Fruit fly (Drosophila melanogaster) whole organism, embryonic: ENCODE results near the gene hob.

Experiments used
- Bgb ChIP-seq: fragments of 200-800 bp; sonication (Bioruptor generic); IDR thresholded peaks from 2 replicates; pipeline ENCODE4 v1.3.6; 2022; ENCODE audit warnings: missing biosample characterization, missing genetic modification characterization; ENCODE audit not compliant: partially characterized antibody
- Blimp-1 ChIP-seq: fragments of 200-800 bp; sonication (Bioruptor generic); optimal IDR thresholded peaks from 3 replicates; lab custom pipeline; 2018; ENCODE audit warnings: missing biosample characterization, missing genetic modification characterization, mild to moderate bottlenecking, moderate library complexity, missing genetic modification reagents
- CG11247 ChIP-seq: fragments of 200-800 bp; sonication (Bioruptor generic); IDR thresholded peaks from 2 replicates; pipeline ENCODE4 v1.3.6; 2022; ENCODE audit warnings: missing biosample characterization, missing genetic modification characterization
- CG11695 ChIP-seq: fragments of 200-800 bp; sonication (Bioruptor generic); IDR thresholded peaks from 3 replicates; pipeline ENCODE4 v1.3.6; 2022; ENCODE audit warnings: missing biosample characterization, missing genetic modification characterization
- CG12104 ChIP-seq: fragments of 200-800 bp; sonication (Bioruptor generic); optimal IDR thresholded peaks from 3 replicates; lab custom pipeline; 2016; ENCODE audit warnings: missing biosample characterization, missing genetic modification characterization
- CG12942 ChIP-seq: fragments of 200-800 bp; sonication (Bioruptor generic); optimal IDR thresholded peaks from 3 replicates; lab custom pipeline; 2016; ENCODE audit warnings: missing biosample characterization, missing genetic modification characterization
- CG15514 ChIP-seq: fragments of 200-800 bp; sonication (Bioruptor generic); optimal IDR thresholded peaks from 3 replicates; lab custom pipeline; 2017; ENCODE audit warnings: missing biosample characterization, missing genetic modification characterization, mild to moderate bottlenecking, moderate library complexity, missing genetic modification reagents
- CG18764 ChIP-seq: fragments of 200-800 bp; sonication (Bioruptor generic); optimal IDR thresholded peaks from 3 replicates; lab custom pipeline; 2016; ENCODE audit warnings: missing biosample characterization, missing genetic modification characterization
- CG2712 ChIP-seq: fragments of 200-800 bp; optimal IDR thresholded peaks from 3 replicates; lab custom pipeline; 2019; ENCODE audit warnings: missing biosample characterization, mild to moderate bottlenecking, missing genetic modification characterization, moderate library complexity
- CG3726 ChIP-seq: fragments of 200-800 bp; sonication (Bioruptor generic); IDR thresholded peaks from 3 replicates; pipeline ENCODE4, ENCODE4 v1.3.6; 2022; ENCODE audit warnings: missing biosample characterization, missing genetic modification characterization
- CG43689 ChIP-seq: fragments of 200-800 bp; sonication (Bioruptor generic); IDR thresholded peaks from 2 replicates; pipeline ENCODE4 v1.3.6; 2022; ENCODE audit warnings: missing biosample characterization, missing genetic modification characterization
- CG6813 ChIP-seq: fragments of 200-800 bp; sonication (Bioruptor generic); optimal IDR thresholded peaks from 2 replicates; lab custom pipeline; 2017; ENCODE audit warnings: missing biosample characterization, missing genetic modification characterization, mild to moderate bottlenecking, moderate library complexity, missing genetic modification reagents
- CG9437 ChIP-seq: fragments of 200-800 bp; sonication (Bioruptor generic); optimal IDR thresholded peaks from 2 replicates; lab custom pipeline; 2018; ENCODE audit warnings: missing biosample characterization, mild to moderate bottlenecking, missing genetic modification characterization
- CoRest ChIP-seq: fragments of 200-800 bp; sonication (Bioruptor generic); optimal IDR thresholded peaks from 3 replicates; lab custom pipeline; 2018; ENCODE audit warnings: missing biosample characterization, mild to moderate bottlenecking, missing genetic modification characterization, moderate library complexity
- Dek ChIP-seq: fragments of 200-800 bp; sonication (Bioruptor generic); optimal IDR thresholded peaks from 3 replicates; lab custom pipeline; 2019; ENCODE audit warnings: missing biosample characterization, mild to moderate bottlenecking, missing genetic modification characterization, moderate library complexity
- Dref ChIP-seq: fragments of 200-800 bp; sonication (Bioruptor generic); IDR thresholded peaks from 2 replicates; pipeline ENCODE4 v1.3.6; 2022; ENCODE audit warnings: missing biosample characterization, missing genetic modification characterization
- E2f2 ChIP-seq: fragments of 200-800 bp; sonication (Bioruptor generic); IDR thresholded peaks from 2 replicates; pipeline ENCODE4 v1.3.6; 2022; ENCODE audit warnings: missing biosample characterization, missing genetic modification characterization
- HmgZ ChIP-seq: fragments of 200-800 bp; sonication (Bioruptor generic); optimal IDR thresholded peaks from 2 replicates; lab custom pipeline; 2018; ENCODE audit warnings: missing biosample characterization, mild to moderate bottlenecking, missing genetic modification characterization
- Hmr ChIP-seq: fragments of 200-800 bp; sonication (Bioruptor generic); optimal IDR thresholded peaks from 3 replicates; lab custom pipeline; 2017; ENCODE audit warnings: mild to moderate bottlenecking, missing biosample characterization, missing genetic modification reagents, missing genetic modification characterization
- Hr51 ChIP-seq, 2 experiments: fragments of 200-800 bp; sonication (Bioruptor generic); optimal IDR thresholded peaks; 2 replicates in 1 of 2; 3 replicates in 1 of 2; lab custom pipeline; 2016 to 2018; ENCODE audit warnings: missing biosample characterization in 2 of 2, missing genetic modification characterization in 2 of 2, mild to moderate bottlenecking in 1 of 2, moderate library complexity in 1 of 2
- Rfx ChIP-seq: fragments of 200-800 bp; sonication (Bioruptor generic); IDR thresholded peaks from 2 replicates; pipeline ENCODE4 v1.3.6; 2022; ENCODE audit warnings: missing biosample characterization, missing genetic modification characterization
- Sox102F ChIP-seq: fragments of 200-800 bp; sonication (Bioruptor generic); optimal IDR thresholded peaks from 2 replicates; lab custom pipeline; 2018; ENCODE audit warnings: missing biosample characterization, mild to moderate bottlenecking, missing genetic modification characterization, moderate library complexity
- YL-1 ChIP-seq: fragments of 200-800 bp; sonication (Bioruptor generic); optimal IDR thresholded peaks from 3 replicates; lab custom pipeline; 2017; ENCODE audit warnings: missing biosample characterization, mild to moderate bottlenecking, missing genetic modification characterization
- aop ChIP-seq: fragments of 200-800 bp; sonication (Bioruptor generic); IDR thresholded peaks from 2 replicates; pipeline ENCODE4 v1.3.6; 2022; ENCODE audit warnings: missing biosample characterization, missing genetic modification characterization
- ash1 ChIP-seq: fragments of 200-800 bp; sonication (Bioruptor generic); optimal IDR thresholded peaks from 2 replicates; lab custom pipeline; 2018; ENCODE audit warnings: missing biosample characterization, mild to moderate bottlenecking, missing genetic modification characterization
- bsh ChIP-seq, 2 experiments: fragments of 200-800 bp; sonication (Bioruptor generic); optimal IDR thresholded peaks; 2 replicates each; lab custom pipeline; 2017 to 2018; ENCODE audit warnings: mild to moderate bottlenecking in 2 of 2, missing biosample characterization in 2 of 2, missing genetic modification characterization in 2 of 2, moderate library complexity in 1 of 2
- chn ChIP-seq: fragments of 200-800 bp; sonication (Bioruptor generic); optimal IDR thresholded peaks from 2 replicates; lab custom pipeline; 2016; ENCODE audit warnings: missing biosample characterization, missing genetic modification characterization
- dmrt99B ChIP-seq: fragments of 200-800 bp; sonication (Bioruptor generic); optimal IDR thresholded peaks from 2 replicates; lab custom pipeline; 2018; ENCODE audit warnings: missing biosample characterization, mild to moderate bottlenecking, missing genetic modification characterization, moderate library complexity
- dpn ChIP-seq, 2 experiments: fragments of 200-800 bp; sonication (Bioruptor generic); optimal IDR thresholded peaks; 3 replicates each; lab custom pipeline; 2016; ENCODE audit warnings: missing biosample characterization in 2 of 2, missing genetic modification characterization in 2 of 2
- fd3F ChIP-seq: fragments of 200-800 bp; sonication (Bioruptor generic); optimal IDR thresholded peaks from 2 replicates; lab custom pipeline; 2018; ENCODE audit warnings: missing biosample characterization, mild to moderate bottlenecking, missing genetic modification characterization, moderate library complexity
- gem ChIP-seq: fragments of 200-800 bp; sonication (Bioruptor generic); optimal IDR thresholded peaks from 2 replicates; lab custom pipeline; 2019; ENCODE audit warnings: missing biosample characterization, mild to moderate bottlenecking, missing genetic modification characterization, moderate library complexity
- hbn ChIP-seq: fragments of 200-800 bp; sonication (Bioruptor generic); IDR thresholded peaks from 2 replicates; pipeline ENCODE4 v1.3.6; 2022; ENCODE audit warnings: missing biosample characterization, missing genetic modification characterization; ENCODE audit not compliant: partially characterized antibody
- knrl ChIP-seq: fragments of 200-800 bp; sonication (Bioruptor generic); IDR thresholded peaks from 3 replicates; pipeline ENCODE4 v1.3.6; 2022; ENCODE audit warnings: missing biosample characterization, missing genetic modification characterization; ENCODE audit not compliant: partially characterized antibody
- lmd ChIP-seq: fragments of 200-800 bp; sonication (Bioruptor generic); IDR thresholded peaks from 2 replicates; pipeline ENCODE4 v1.3.6; 2022; ENCODE audit warnings: missing biosample characterization, missing genetic modification characterization
- nau ChIP-seq: fragments of 200-800 bp; sonication (Bioruptor generic); optimal IDR thresholded peaks from 3 replicates; lab custom pipeline; 2017; ENCODE audit warnings: missing biosample characterization, mild to moderate bottlenecking, missing genetic modification characterization, missing genetic modification reagents
- onecut ChIP-seq: fragments of 200-800 bp; sonication (Bioruptor generic); IDR thresholded peaks from 2 replicates; pipeline ENCODE4 v1.3.6; 2022; ENCODE audit warnings: missing biosample characterization, missing genetic modification characterization
- pan ChIP-seq, 4 experiments: fragments of >200 bp in 3 of 4; fragments of 200-800 bp in 1 of 4; sonication (Bioruptor generic) in 1 of 4; optimal IDR thresholded peaks in 3 of 4; IDR thresholded peaks in 1 of 4; 2 replicates each; pipeline versions ENCODE4 v1.3.6 to Lab custom; 2017 to 2022; ENCODE audit warnings: missing biosample characterization in 2 of 4, missing genetic modification characterization in 2 of 4, mixed read lengths in 1 of 4
- phol ChIP-seq: fragments of 200-800 bp; sonication (Bioruptor generic); optimal IDR thresholded peaks from 3 replicates; lab custom pipeline; 2018; ENCODE audit warnings: missing biosample characterization, mild to moderate bottlenecking, missing genetic modification characterization, moderate library complexity
- pum ChIP-seq: fragments of 200-800 bp; sonication (Bioruptor generic); optimal IDR thresholded peaks from 2 replicates; lab custom pipeline; 2016; ENCODE audit warnings: missing biosample characterization, missing genetic modification characterization
- sens ChIP-seq: fragments of 200-800 bp; sonication (Bioruptor generic); peaks from one replicate; lab custom pipeline; 2016; ENCODE audit warnings: missing biosample characterization, missing genetic modification characterization
- sim ChIP-seq: fragments of 200-800 bp; sonication (Bioruptor generic); IDR thresholded peaks from 2 replicates; pipeline ENCODE4 v1.3.6; 2022; ENCODE audit warnings: missing biosample characterization, missing genetic modification characterization
- sima ChIP-seq: fragments of 200-800 bp; sonication (Bioruptor generic); optimal IDR thresholded peaks from 2 replicates; lab custom pipeline; 2016; ENCODE audit warnings: missing biosample characterization, missing genetic modification characterization
- slbo ChIP-seq: fragments of 200-800 bp; sonication (Bioruptor generic); IDR thresholded peaks from 2 replicates; pipeline ENCODE4 v1.3.6; 2022; ENCODE audit warnings: missing biosample characterization, missing genetic modification characterization
- tna ChIP-seq: fragments of 200-800 bp; sonication (Bioruptor generic); IDR thresholded peaks from 2 replicates; pipeline ENCODE4 v1.3.6; 2022; ENCODE audit warnings: missing biosample characterization, missing genetic modification characterization; ENCODE audit not compliant: partially characterized antibody

hob gene

DNA sequence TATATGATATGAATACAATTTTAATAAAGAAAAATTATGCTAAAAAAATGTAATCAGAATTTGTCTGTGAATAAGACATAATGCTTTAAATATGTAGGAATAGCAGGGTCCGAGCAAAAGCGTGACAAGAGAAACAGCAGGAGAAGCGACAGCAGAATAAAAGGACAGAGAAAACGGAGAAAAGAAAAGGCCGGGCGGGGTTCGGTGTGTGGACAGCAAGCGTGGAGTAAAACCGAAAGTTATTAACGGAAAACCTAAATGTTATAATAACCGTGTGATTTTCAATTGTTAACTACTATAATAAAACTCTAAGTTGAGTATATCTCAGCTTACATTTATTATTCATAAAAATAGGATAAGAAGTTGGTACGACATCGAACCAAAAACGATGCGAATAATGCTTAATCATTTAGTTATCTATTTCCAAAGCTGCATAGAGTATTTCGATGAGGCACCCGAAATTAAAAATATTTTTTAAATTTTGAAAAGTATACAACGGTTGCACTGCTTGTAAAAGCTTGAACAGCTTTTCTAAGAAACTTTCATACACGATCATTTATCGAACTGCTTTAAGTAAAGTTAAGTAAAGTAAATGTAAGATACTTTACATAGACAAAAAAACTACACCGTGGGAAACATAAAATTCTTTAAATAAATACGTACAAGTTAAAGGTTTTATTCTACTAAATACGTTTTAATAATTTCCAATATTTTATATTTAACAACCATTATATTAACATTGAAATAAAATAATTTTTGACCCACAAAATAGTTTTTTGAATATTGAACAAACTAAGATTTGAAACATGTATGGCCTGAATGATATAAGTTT lies 33.2 kb upstream of the hob start (continued):
- peak; percentile 22 for TF ChIP-seq CG2712 (tag; lab: Kevin White, UChicago)
- no peak for TF ChIP-seq CG6813 (GFP tag; lab: Kevin White, UChicago)
- TF ChIP-seq pan (optimal IDR thresholded peaks at IDR 0.05; lab: Kevin White, UChicago), result no peak
- TF ChIP-seq pan (GFP tag; optimal IDR thresholded peaks at IDR 0.05 in 1 of 2, IDR thresholded peaks at IDR 0.05 in 1 of 2), result peak in 1 of 2 experiments; percentile 21
- TF ChIP-seq Sox102F (GFP tag; lab: Kevin White, UChicago), result peak; percentile 2
- peak; percentile 30; the same call in 1 of the 3 replicates for TF ChIP-seq knrl (GFP tag; lab: Robert Waterston, UW)
- no peak for TF ChIP-seq aop
- 0 out of 2 replicates have a peak, but pooled peaks have one; percentile 47 for TF ChIP-seq Bgb (GFP tag; lab: Robert Waterston, UW)
- TF ChIP-seq CG18764 (GFP tag; lab: Kevin White, UChicago), result no peak
- peak; percentile 50 for TF ChIP-seq HmgZ (tag; lab: Kevin White, UChicago)
- no peak for TF ChIP-seq nau
- TF ChIP-seq Hr51 (GFP tag; optimal IDR thresholded peaks at IDR 0.05; lab: Kevin White, UChicago), result peak in 1 of 2 experiments; percentile 8
- peak; percentile 56; the same call in 1 of the 2 replicates for TF ChIP-seq slbo (GFP tag; lab: Robert Waterston, UW)
- TF ChIP-seq Rfx (GFP tag; lab: Robert Waterston, UW), result no peak
- no peak for TF ChIP-seq onecut
- no peak for TF ChIP-seq YL-1 (GFP tag; lab: Kevin White, UChicago)
- TF ChIP-seq CoRest (tag; lab: Kevin White, UChicago), result peak; percentile 7
- no peak for TF ChIP-seq chn
- no peak for TF ChIP-seq lmd (GFP tag; lab: Robert Waterston, UW)
- TF ChIP-seq dmrt99B (tag; lab: Kevin White, UChicago), result peak; percentile 0
- no peak for TF ChIP-seq ash1
- TF ChIP-seq gem (tag; lab: Kevin White, UChicago), result peak; percentile 44
- TF ChIP-seq Blimp-1 (GFP tag; lab: Kevin White, UChicago), result peak; percentile 19
- no peak for TF ChIP-seq tna (GFP tag; lab: Robert Waterston, UW)
- peak; percentile 41; the same call in 1 of the 2 replicates for TF ChIP-seq E2f2 (GFP tag; lab: Robert Waterston, UW)
- no peak for TF ChIP-seq sima (GFP tag; lab: Kevin White, UChicago)
- TF ChIP-seq CG11695 (GFP tag; lab: Robert Waterston, UW), result 0 out of 3 replicates have a peak, but pooled peaks have one; percentile 30
- no peak for TF ChIP-seq CG12942 (GFP tag; lab: Kevin White, UChicago)
- no peak for TF ChIP-seq fd3F
- TF ChIP-seq Dref (GFP tag; lab: Robert Waterston, UW), result peak; percentile 49
- TF ChIP-seq pum (GFP tag; lab: Kevin White, UChicago), result no peak
- no peak for TF ChIP-seq CG12104 (GFP tag; lab: Kevin White, UChicago)
- TF ChIP-seq bsh (GFP tag; optimal IDR thresholded peaks at IDR 0.05; lab: Kevin White, UChicago), result peak in 1 of 2 experiments; percentile 2
- TF ChIP-seq CG9437 (GFP tag; lab: Kevin White, UChicago), result no peak
- TF ChIP-seq dpn (GFP tag; optimal IDR thresholded peaks at IDR 0.05; lab: Kevin White, UChicago), result no peak
- no peak for TF ChIP-seq CG43689 (GFP tag; lab: Robert Waterston, UW)
- no peak for TF ChIP-seq CG3726 (GFP tag; lab: Robert Waterston, UW)
- no peak for TF ChIP-seq hbn (GFP tag; lab: Robert Waterston, UW)
- peak; percentile 15 for TF ChIP-seq Hmr (GFP tag; lab: Kevin White, UChicago)
- TF ChIP-seq sim (GFP tag; lab: Robert Waterston, UW), result no peak
- TF ChIP-seq CG11247, result no peak
- peak; percentile 23 for TF ChIP-seq CG15514
- TF ChIP-seq phol (tag; lab: Kevin White, UChicago), result no peak
- TF ChIP-seq Dek (tag; lab: Kevin White, UChicago), result peak; percentile 0
- TF ChIP-seq sens (GFP tag; lab: Kevin White, UChicago), result peak; percentile 45
